Fruit fly (Drosophila melanogaster) whole organism, embryonic: Measurements from ENCODE around the gene CG7329.

Experiments
- Abd-B ChIP-seq: fragments of 200-800 bp; sonication (Bioruptor generic); optimal IDR thresholded peaks from 2 replicates; lab custom pipeline; 2018; ENCODE audit warnings: missing biosample characterization, mild to moderate bottlenecking, missing genetic modification characterization, moderate library complexity
- CG10462 ChIP-seq: fragments of 200-800 bp; sonication (Bioruptor generic); optimal IDR thresholded peaks from 2 replicates; lab custom pipeline; 2016; ENCODE audit warnings: missing biosample characterization, missing genetic modification characterization
- CG10565 ChIP-seq: fragments of 200-800 bp; sonication (Bioruptor generic); optimal IDR thresholded peaks from 3 replicates; lab custom pipeline; 2016; ENCODE audit warnings: missing biosample characterization, mild to moderate bottlenecking, missing genetic modification characterization
- CG11456 ChIP-seq: fragments of 200-800 bp; sonication (Bioruptor generic); IDR thresholded peaks from 3 replicates; pipeline ENCODE4 v1.3.6; 2022; ENCODE audit warnings: missing biosample characterization, missing genetic modification characterization
- CG11695 ChIP-seq: fragments of 200-800 bp; sonication (Bioruptor generic); IDR thresholded peaks from 3 replicates; pipeline ENCODE4 v1.3.6; 2022; ENCODE audit warnings: missing biosample characterization, missing genetic modification characterization
- CG12155 ChIP-seq: fragments of 200-800 bp; sonication (Bioruptor generic); optimal IDR thresholded peaks from 3 replicates; lab custom pipeline; 2016; ENCODE audit warnings: missing biosample characterization, missing genetic modification characterization
- CG12942 ChIP-seq: fragments of 200-800 bp; sonication (Bioruptor generic); optimal IDR thresholded peaks from 3 replicates; lab custom pipeline; 2016; ENCODE audit warnings: missing biosample characterization, missing genetic modification characterization
- CG13287 ChIP-seq: fragments of 200-800 bp; sonication (Bioruptor generic); IDR thresholded peaks from 2 replicates; pipeline ENCODE4 v1.3.6; 2022; ENCODE audit warnings: missing biosample characterization, missing genetic modification characterization; ENCODE audit not compliant: partially characterized antibody
- CG14667 ChIP-seq: fragments of 200-800 bp; sonication (Bioruptor generic); IDR thresholded peaks from 2 replicates; pipeline ENCODE4 v1.3.6; 2022; ENCODE audit warnings: missing biosample characterization, missing genetic modification characterization
- CG14710 ChIP-seq: fragments of 200-800 bp; sonication (Bioruptor generic); optimal IDR thresholded peaks from 3 replicates; lab custom pipeline; 2019; ENCODE audit warnings: missing biosample characterization, mild to moderate bottlenecking, missing genetic modification characterization, moderate library complexity
- CG17359 ChIP-seq: fragments of 200-800 bp; sonication (Bioruptor generic); optimal IDR thresholded peaks from 3 replicates; lab custom pipeline; 2018; ENCODE audit warnings: missing biosample characterization, mild to moderate bottlenecking, missing genetic modification characterization, moderate library complexity
- CG18476 ChIP-seq: fragments of 200-800 bp; sonication (Bioruptor generic); optimal IDR thresholded peaks from 2 replicates; lab custom pipeline; 2016; ENCODE audit warnings: missing biosample characterization, mild to moderate bottlenecking, missing genetic modification characterization
- CG18599 ChIP-seq: fragments of 200-800 bp; sonication (Bioruptor generic); optimal IDR thresholded peaks from 3 replicates; lab custom pipeline; 2017; ENCODE audit warnings: missing biosample characterization, missing genetic modification characterization, mild to moderate bottlenecking, moderate library complexity, missing genetic modification reagents
- CG2116 ChIP-seq: fragments of 200-800 bp; sonication (Bioruptor generic); optimal IDR thresholded peaks from 3 replicates; lab custom pipeline; 2018; ENCODE audit warnings: missing biosample characterization, mild to moderate bottlenecking, missing genetic modification characterization
- CG31224 ChIP-seq: fragments of 200-800 bp; sonication (Bioruptor generic); IDR thresholded peaks from 2 replicates; pipeline ENCODE4 v1.3.6; 2022; ENCODE audit warnings: missing biosample characterization, missing genetic modification characterization
- CG31388 ChIP-seq: fragments of 200-800 bp; sonication (Bioruptor generic); optimal IDR thresholded peaks from 2 replicates; lab custom pipeline; 2016; ENCODE audit warnings: missing biosample characterization, missing genetic modification characterization
- CG34422 ChIP-seq: fragments of 200-800 bp; sonication (Bioruptor generic); IDR thresholded peaks from 3 replicates; pipeline ENCODE4 v1.3.6; 2022; ENCODE audit warnings: missing biosample characterization, missing genetic modification characterization
- CG3995 ChIP-seq: fragments of 200-800 bp; sonication (Bioruptor generic); optimal IDR thresholded peaks from 3 replicates; lab custom pipeline; 2016; ENCODE audit warnings: missing biosample characterization, missing genetic modification characterization
- CG4730 ChIP-seq: fragments of 200-800 bp; sonication (Bioruptor generic); IDR thresholded peaks from 2 replicates; pipeline ENCODE4 v1.3.6; 2022; ENCODE audit warnings: missing biosample characterization, missing genetic modification characterization
- CG8089 ChIP-seq: fragments of 200-800 bp; sonication (Bioruptor generic); optimal IDR thresholded peaks from 3 replicates; lab custom pipeline; 2016; ENCODE audit warnings: missing biosample characterization, missing genetic modification characterization
- CG9437 ChIP-seq: fragments of 200-800 bp; sonication (Bioruptor generic); optimal IDR thresholded peaks from 2 replicates; lab custom pipeline; 2018; ENCODE audit warnings: missing biosample characterization, mild to moderate bottlenecking, missing genetic modification characterization
- CG9727 ChIP-seq: fragments of 200-800 bp; sonication (Bioruptor generic); optimal IDR thresholded peaks from 3 replicates; lab custom pipeline; 2017; ENCODE audit warnings: missing biosample characterization, mild to moderate bottlenecking, missing genetic modification characterization
- HmgZ ChIP-seq: fragments of 200-800 bp; sonication (Bioruptor generic); optimal IDR thresholded peaks from 2 replicates; lab custom pipeline; 2018; ENCODE audit warnings: missing biosample characterization, mild to moderate bottlenecking, missing genetic modification characterization
- Mes4 ChIP-seq: fragments of 200-800 bp; sonication (Bioruptor generic); optimal IDR thresholded peaks from 2 replicates; lab custom pipeline; 2016; ENCODE audit warnings: missing biosample characterization, missing genetic modification characterization
- Neu2 ChIP-seq: fragments of 200-800 bp; sonication (Bioruptor generic); optimal IDR thresholded peaks from 3 replicates; lab custom pipeline; 2016; ENCODE audit warnings: missing biosample characterization, missing genetic modification characterization, borderline replicate concordance
- NfI ChIP-seq: fragments of 200-800 bp; sonication (Bioruptor generic); optimal IDR thresholded peaks from 3 replicates; lab custom pipeline; 2018; ENCODE audit warnings: missing biosample characterization, mild to moderate bottlenecking, missing genetic modification characterization, moderate library complexity
- Poxn ChIP-seq: fragments of 200-800 bp; sonication (Bioruptor generic); IDR thresholded peaks from 2 replicates; pipeline ENCODE4 v1.3.6; 2022; ENCODE audit warnings: missing biosample characterization, missing genetic modification characterization
- Rfx ChIP-seq: fragments of 200-800 bp; sonication (Bioruptor generic); IDR thresholded peaks from 2 replicates; pipeline ENCODE4 v1.3.6; 2022; ENCODE audit warnings: missing biosample characterization, missing genetic modification characterization
- Rx ChIP-seq: fragments of 200-800 bp; sonication (Bioruptor generic); IDR thresholded peaks from 2 replicates; pipeline ENCODE4 v1.3.6; 2022; ENCODE audit warnings: missing biosample characterization, missing genetic modification characterization
- amos ChIP-seq: fragments of 200-800 bp; sonication (Bioruptor generic); IDR thresholded peaks from 2 replicates; pipeline ENCODE4 v1.3.6; 2022; ENCODE audit warnings: missing biosample characterization, missing genetic modification characterization; ENCODE audit not compliant: partially characterized antibody
- aop ChIP-seq: fragments of 200-800 bp; sonication (Bioruptor generic); IDR thresholded peaks from 2 replicates; pipeline ENCODE4 v1.3.6; 2022; ENCODE audit warnings: missing biosample characterization, missing genetic modification characterization
- ap ChIP-seq: fragments of 200-800 bp; sonication (Bioruptor generic); IDR thresholded peaks from 2 replicates; pipeline ENCODE4 v1.3.6; 2022; ENCODE audit warnings: missing biosample characterization, missing genetic modification characterization
- bowl ChIP-seq: fragments of 200-800 bp; sonication (Bioruptor generic); IDR thresholded peaks from 2 replicates; pipeline ENCODE4 v1.3.6; 2022; ENCODE audit warnings: missing biosample characterization, missing genetic modification characterization
- chif ChIP-seq, 2 experiments: fragments of 200-800 bp; sonication (Bioruptor generic); optimal IDR thresholded peaks; 3 replicates each; lab custom pipeline; 2016; ENCODE audit warnings: missing biosample characterization in 2 of 2, missing genetic modification characterization in 2 of 2
- chm ChIP-seq: fragments of 200-800 bp; sonication (Bioruptor generic); IDR thresholded peaks from 2 replicates; pipeline ENCODE4 v1.3.6; 2022; ENCODE audit warnings: missing biosample characterization, missing genetic modification characterization
- eve ChIP-seq, 2 experiments: fragments of >200 bp; optimal IDR thresholded peaks; 2 replicates each; lab custom pipeline; 2017; ENCODE audit warnings: missing biosample characterization in 2 of 2, missing genetic modification characterization in 2 of 2
- ftz-f1 ChIP-seq: fragments of 200-800 bp; sonication (Bioruptor generic); optimal IDR thresholded peaks from 2 replicates; lab custom pipeline; 2016; ENCODE audit warnings: missing biosample characterization, missing genetic modification characterization
- gcm ChIP-seq: fragments of 200-800 bp; sonication (Bioruptor generic); optimal IDR thresholded peaks from 2 replicates; lab custom pipeline; 2019; ENCODE audit warnings: missing biosample characterization, mild to moderate bottlenecking, missing genetic modification characterization, moderate library complexity
- gt ChIP-seq: fragments of 200-800 bp; sonication (Bioruptor generic); IDR thresholded peaks from 2 replicates; pipeline ENCODE4 v1.3.6; 2022; ENCODE audit warnings: missing biosample characterization, missing genetic modification characterization
- hbn ChIP-seq: fragments of 200-800 bp; sonication (Bioruptor generic); IDR thresholded peaks from 2 replicates; pipeline ENCODE4 v1.3.6; 2022; ENCODE audit warnings: missing biosample characterization, missing genetic modification characterization; ENCODE audit not compliant: partially characterized antibody
- mirr ChIP-seq: fragments of 200-800 bp; sonication (Bioruptor generic); optimal IDR thresholded peaks from 3 replicates; lab custom pipeline; 2018; ENCODE audit warnings: missing biosample characterization, mild to moderate bottlenecking, missing genetic modification characterization
- ranshi ChIP-seq: fragments of 200-800 bp; sonication (Bioruptor generic); IDR thresholded peaks from 2 replicates; pipeline ENCODE4 v1.3.6; 2022; ENCODE audit warnings: missing biosample characterization, missing genetic modification characterization
- rib ChIP-seq: fragments of 200-800 bp; sonication (Bioruptor generic); IDR thresholded peaks from 2 replicates; pipeline ENCODE4 v1.3.6; 2022; ENCODE audit warnings: missing biosample characterization, missing genetic modification characterization
- sc ChIP-seq, 3 experiments: fragments of >200 bp in 2 of 3; fragments of 200-800 bp in 1 of 3; sonication (Bioruptor generic) in 1 of 3; optimal IDR thresholded peaks; 2 replicates in 2 of 3; 3 replicates in 1 of 3; lab custom pipeline; 2017; ENCODE audit warnings: mild to moderate bottlenecking in 1 of 3, missing biosample characterization in 1 of 3, missing genetic modification characterization in 1 of 3, missing genetic modification reagents in 1 of 3
- sd ChIP-seq: fragments of 200-800 bp; sonication (Bioruptor generic); optimal IDR thresholded peaks from 3 replicates; lab custom pipeline; 2018; ENCODE audit warnings: missing biosample characterization, mild to moderate bottlenecking, missing genetic modification characterization, moderate library complexity
- seq ChIP-seq: fragments of 200-800 bp; sonication (Bioruptor generic); IDR thresholded peaks from 2 replicates; pipeline ENCODE4 v1.3.6; 2022; ENCODE audit warnings: missing biosample characterization, missing genetic modification characterization
- slbo ChIP-seq: fragments of 200-800 bp; sonication (Bioruptor generic); IDR thresholded peaks from 2 replicates; pipeline ENCODE4 v1.3.6; 2022; ENCODE audit warnings: missing biosample characterization, missing genetic modification characterization
- so ChIP-seq: fragments of 200-800 bp; sonication (Bioruptor generic); IDR thresholded peaks from 3 replicates; pipeline ENCODE4 v1.3.6; 2022; ENCODE audit warnings: missing biosample characterization, missing genetic modification characterization
- ttk ChIP-seq: fragments of 200-800 bp; sonication (Bioruptor generic); IDR thresholded peaks from 2 replicates; pipeline ENCODE4 v2.1.2; 2022; ENCODE audit warnings: missing biosample characterization, missing genetic modification characterization
- tup ChIP-seq: fragments of 200-800 bp; sonication (Bioruptor generic); optimal IDR thresholded peaks from 2 replicates; lab custom pipeline; 2016; ENCODE audit warnings: missing biosample characterization, mild to moderate bottlenecking, missing genetic modification characterization, moderate library complexity
- vvl ChIP-seq: fragments of 200-800 bp; sonication (Bioruptor generic); IDR thresholded peaks from 2 replicates; pipeline ENCODE4 v1.3.6; 2022; ENCODE audit warnings: missing biosample characterization, missing genetic modification characterization

The CG7329 gene

DNA sequence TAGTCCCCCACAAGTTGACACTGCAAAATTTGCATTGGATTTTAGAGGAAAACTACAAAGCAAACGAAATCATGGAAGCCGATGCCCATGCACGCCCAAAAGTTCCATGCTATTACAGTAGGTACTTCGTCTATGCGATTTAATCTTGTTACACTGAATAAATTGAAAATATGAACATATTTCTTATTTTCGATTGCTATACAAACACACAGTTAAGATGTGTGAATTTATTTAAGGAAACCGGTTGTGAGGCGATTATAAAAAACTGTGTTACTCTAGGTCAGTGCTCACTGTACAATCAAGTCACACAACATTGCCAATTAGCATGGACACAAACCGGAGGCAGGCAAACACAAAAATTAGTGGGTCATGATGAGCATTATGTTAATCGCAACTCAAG lies 27.3 kb upstream of the CG7329 start (continued):
- peak; percentile 47 for TF ChIP-seq rib (GFP tag; lab: Robert Waterston, UW)
- TF ChIP-seq ranshi, result peak; percentile 88
- 0 out of 2 replicates have a peak, but pooled peaks have one; percentile 7 for TF ChIP-seq aop (GFP tag; lab: Robert Waterston, UW)
- TF ChIP-seq gcm (GFP tag; lab: Kevin White, UChicago), result peak; percentile 48
- TF ChIP-seq tup (GFP tag; lab: Kevin White, UChicago), result peak; percentile 57
- no peak for TF ChIP-seq gt (GFP tag; lab: Robert Waterston, UW)
- no peak for TF ChIP-seq sc (optimal IDR thresholded peaks at IDR 0.05; lab: Kevin White, UChicago)
- TF ChIP-seq sc (GFP tag; optimal IDR thresholded peaks at IDR 0.05; lab: Kevin White, UChicago), result no peak
- peak; percentile 84 for TF ChIP-seq CG14667 (GFP tag; lab: Robert Waterston, UW)
- no peak for TF ChIP-seq amos
- TF ChIP-seq CG10565 (GFP tag; lab: Kevin White, UChicago), result no peak
- TF ChIP-seq seq (GFP tag; lab: Robert Waterston, UW), result peak; percentile 87
- TF ChIP-seq NfI (GFP tag; lab: Kevin White, UChicago), result peak; percentile 77
- peak; percentile 87 for TF ChIP-seq Rfx (GFP tag; lab: Robert Waterston, UW)
- no peak for TF ChIP-seq hbn (GFP tag; lab: Robert Waterston, UW)
- peak; percentile 15 for TF ChIP-seq mirr (GFP tag; lab: Kevin White, UChicago)
- TF ChIP-seq CG12942 (GFP tag; lab: Kevin White, UChicago), result peak; percentile 68
- TF ChIP-seq CG12155 (GFP tag; lab: Kevin White, UChicago), result peak; percentile 56
- TF ChIP-seq slbo (GFP tag; lab: Robert Waterston, UW), result peak; percentile 90
- TF ChIP-seq chif (GFP tag; optimal IDR thresholded peaks at IDR 0.05; lab: Kevin White, UChicago), result peak; percentile 69 to 77
- peak; percentile 66 for TF ChIP-seq Mes4 (GFP tag; lab: Kevin White, UChicago)
- TF ChIP-seq CG31388 (GFP tag; lab: Kevin White, UChicago), result peak; percentile 6
- TF ChIP-seq CG14710 (tag; lab: Kevin White, UChicago), result no peak
- TF ChIP-seq CG9727 (GFP tag; lab: Kevin White, UChicago), result peak; percentile 52
- TF ChIP-seq chm (GFP tag; lab: Robert Waterston, UW), result peak; percentile 60; the same call in 1 of the 2 replicates
- TF ChIP-seq bowl (GFP tag; lab: Robert Waterston, UW), result peak; percentile 83
- TF ChIP-seq CG8089 (GFP tag; lab: Kevin White, UChicago), result peak; percentile 67
- peak; percentile 82 for TF ChIP-seq CG17359 (tag; lab: Kevin White, UChicago)
- TF ChIP-seq CG3995 (GFP tag; lab: Kevin White, UChicago), result no peak
- TF ChIP-seq Poxn (GFP tag; lab: Robert Waterston, UW), result 0 out of 2 replicates have a peak, but pooled peaks have one; percentile 22
- TF ChIP-seq CG10462 (GFP tag; lab: Kevin White, UChicago), result peak; percentile 56
- peak; percentile 86 for TF ChIP-seq so (GFP tag; lab: Robert Waterston, UW)
- TF ChIP-seq CG18599 (GFP tag; lab: Kevin White, UChicago), result peak; percentile 65
- peak; percentile 40 for TF ChIP-seq CG2116 (GFP tag; lab: Kevin White, UChicago)
- peak in 1 of 2 experiments; percentile 86 for TF ChIP-seq eve (GFP tag; optimal IDR thresholded peaks at IDR 0.05; lab: Kevin White, UChicago)
- TF ChIP-seq CG13287, result no peak
- TF ChIP-seq CG34422 (GFP tag; lab: Robert Waterston, UW), result peak; percentile 87
- peak; percentile 89 for TF ChIP-seq CG4730 (GFP tag; lab: Robert Waterston, UW)
- TF ChIP-seq ftz-f1 (GFP tag; lab: Kevin White, UChicago), result no peak
- peak; percentile 89 for TF ChIP-seq ttk (GFP tag; lab: Robert Waterston, UW)
- peak; percentile 62 for TF ChIP-seq CG9437
- peak; percentile 64 for TF ChIP-seq Abd-B (GFP tag; lab: Kevin White, UChicago)
- peak; percentile 76 for TF ChIP-seq ap (GFP tag; lab: Robert Waterston, UW)
- TF ChIP-seq Rx (GFP tag; lab: Robert Waterston, UW), result peak; percentile 70
- peak; percentile 55 for TF ChIP-seq sd (tag; lab: Kevin White, UChicago)
- TF ChIP-seq CG11456 (GFP tag; lab: Robert Waterston, UW), result peak; percentile 84; the same call in 2 of the 3 replicates
- TF ChIP-seq CG11695, result peak; percentile 86
- TF ChIP-seq CG31224 (GFP tag; lab: Robert Waterston, UW), result peak; percentile 62
- TF ChIP-seq HmgZ (tag; lab: Kevin White, UChicago), result peak; percentile 60
- TF ChIP-seq Neu2, result no peak
- peak; percentile 92 for TF ChIP-seq vvl (GFP tag; lab: Robert Waterston, UW)
- peak; percentile 37 for TF ChIP-seq CG18476 (GFP tag; lab: Kevin White, UChicago)
